Worm (Caenorhabditis elegans): ENCODE measurements around the gene Y47D7A.6.

DNA sequence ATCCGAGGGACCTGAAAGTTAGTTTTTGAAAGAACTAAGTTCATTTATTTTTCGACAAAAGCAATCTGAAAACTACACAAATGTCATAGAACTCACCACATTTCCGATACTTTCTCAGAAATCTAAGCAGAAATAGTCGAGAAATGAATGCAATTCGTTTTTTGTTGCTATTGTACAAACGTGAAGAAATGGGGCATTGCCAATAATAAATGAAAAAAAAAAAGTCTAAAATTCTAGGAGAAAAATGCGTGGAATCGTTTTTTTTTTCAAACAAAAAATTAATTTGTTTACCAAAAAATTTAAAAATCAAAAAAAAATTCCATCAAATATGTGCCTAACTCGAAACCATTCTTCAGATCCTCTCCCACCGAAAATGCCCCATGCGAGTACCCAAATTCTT, 6.3 kb downstream of the Y47D7A.6 start, which contains the start of gene Y47D7A.17:
- TF ChIP-seq tbx-37 (GFP tag; conservative IDR thresholded peaks at IDR 0.05) (no peak), flt-1 (GFP tag; IDR thresholded peaks at IDR 0.05) (no peak), hmg-4 (GFP tag; optimal IDR thresholded peaks at IDR 0.05) (no peak), B0310.2 (tag; optimal IDR thresholded peaks at IDR 0.05) (no peak), ama-1 (optimal IDR thresholded peaks at IDR 0.05) (no peak), sea-1 (GFP tag; conservative IDR thresholded peaks at IDR 0.05) (no peak), ets-7 (tag; optimal IDR thresholded peaks at IDR 0.05) (no peak), F13C5.2 (tag; optimal IDR thresholded peaks at IDR 0.05) (no peak), hmbx-1 (tag; optimal IDR thresholded peaks at IDR 0.05) (no peak)

All from whole organism, early embryonic.